Fruit fly (Drosophila melanogaster) whole organism, wandering third instar larva: ENCODE data around the gene Rsod.

ENCODE experiments used
- CrebA ChIP-seq: fragments of 200-800 bp; sonication (Bioruptor generic); optimal IDR thresholded peaks from 2 replicates; lab custom pipeline; 2016; ENCODE audit warnings: missing biosample characterization, mild to moderate bottlenecking, missing genetic modification characterization, borderline replicate concordance
- Dfd ChIP-seq: fragments of >200 bp; optimal IDR thresholded peaks from 2 replicates; lab custom pipeline; 2017; ENCODE audit warnings: missing biosample characterization, missing genetic modification characterization
- Hnf4 ChIP-seq: fragments of 200-800 bp; sonication (Bioruptor generic); optimal IDR thresholded peaks from 2 replicates; lab custom pipeline; 2016; ENCODE audit warnings: missing biosample characterization, mild to moderate bottlenecking, missing genetic modification characterization
- Hr78 ChIP-seq: fragments of >200 bp; optimal IDR thresholded peaks from 2 replicates; lab custom pipeline; 2017; ENCODE audit warnings: missing biosample characterization, missing genetic modification characterization
- Mio ChIP-seq: sonication (Bioruptor generic); optimal IDR thresholded peaks from 2 replicates; lab custom pipeline; 2016; ENCODE audit warnings: missing biosample characterization, missing genetic modification characterization
- Myc ChIP-seq: fragments of >200 bp; optimal IDR thresholded peaks from 2 replicates; lab custom pipeline; 2017
- Sp1 ChIP-seq: fragments of 200-800 bp; sonication (Bioruptor generic); optimal IDR thresholded peaks from 3 replicates; lab custom pipeline; 2019; ENCODE audit warnings: missing biosample characterization, mild to moderate bottlenecking, missing genetic modification characterization, moderate library complexity
- ey ChIP-seq: fragments of 200-800 bp; sonication (Bioruptor generic); optimal IDR thresholded peaks from 2 replicates; lab custom pipeline; 2016; ENCODE audit warnings: missing biosample characterization, missing genetic modification characterization
- fru ChIP-seq: fragments of 200-800 bp; sonication (Bioruptor generic); optimal IDR thresholded peaks from 3 replicates; lab custom pipeline; 2016; ENCODE audit warnings: missing biosample characterization, mild to moderate bottlenecking, missing genetic modification characterization
- h ChIP-seq: fragments of 200-800 bp; sonication (Bioruptor generic); optimal IDR thresholded peaks from 3 replicates; lab custom pipeline; 2016; ENCODE audit warnings: missing biosample characterization, mild to moderate bottlenecking, missing genetic modification characterization
- pan ChIP-seq: fragments of >200 bp; optimal IDR thresholded peaks from 2 replicates; lab custom pipeline; 2017
- psq ChIP-seq: fragments of 200-800 bp; sonication (Bioruptor generic); optimal IDR thresholded peaks from 3 replicates; lab custom pipeline; 2017; ENCODE audit warnings: missing biosample characterization, mild to moderate bottlenecking, missing genetic modification characterization, moderate library complexity
- tai ChIP-seq: sonication (Bioruptor generic); optimal IDR thresholded peaks from 2 replicates; lab custom pipeline; 2016; ENCODE audit warnings: missing biosample characterization, missing genetic modification characterization

- TF ChIP-seq fru (no peak), h (no peak), Dfd (GFP tag; lab: Kevin White, UChicago) (no peak), Hr78 (GFP tag; lab: Kevin White, UChicago) (no peak), CrebA (no peak), pan (lab: Kevin White, UChicago) (no peak), Sp1 (GFP tag; lab: Kevin White, UChicago) (no peak), Mio (GFP tag; lab: Kevin White, UChicago) (no peak), ey (GFP tag; lab: Kevin White, UChicago) (no peak), Myc (no peak), tai (GFP tag; lab: Kevin White, UChicago) (no peak), Hnf4 (GFP tag; lab: Kevin White, UChicago) (no peak), psq (GFP tag; lab: Kevin White, UChicago) (no peak)
Measured at dm6 chr3R:30121731-30122130, 49.3 kb downstream of the Rsod start.
